Fruit fly (Drosophila melanogaster): Measurements from ENCODE around the gene Tk.

Tk gene

dm6 chr3R:12016828-12017280 lies 11.6 kb upstream of the Tk start, which contains the start of the genes DCAF12 and Spt3 (continued):
- peak; percentile 12 for TF ChIP-seq tin (GFP tag; optimal IDR thresholded peaks at IDR 0.05)
- TF ChIP-seq Stat92E (GFP tag; optimal IDR thresholded peaks at IDR 0.05): peak in 1 of 3 experiments; percentile 3
- peak; percentile 93 for TF ChIP-seq HLH4C (GFP tag; IDR thresholded peaks at IDR 0.05; ENCODE audit: partially characterized antibody)
- TF ChIP-seq slbo (GFP tag; IDR thresholded peaks at IDR 0.05): peak; percentile 77
- no peak for TF ChIP-seq gcm2 (GFP tag; optimal IDR thresholded peaks at IDR 0.05)
- TF ChIP-seq HHEX (GFP tag; optimal IDR thresholded peaks at IDR 0.05): no peak
- TF ChIP-seq CG6765 (GFP tag; optimal IDR thresholded peaks at IDR 0.05): no peak
- TF ChIP-seq Lim3 (GFP tag; IDR thresholded peaks at IDR 0.05): no peak
- peak; percentile 58; the same call in 1 of the 2 replicates for TF ChIP-seq CG4404 (GFP tag; IDR thresholded peaks at IDR 0.05)
- TF ChIP-seq CG17912 (GFP tag; optimal IDR thresholded peaks at IDR 0.05): no peak
- no peak for TF ChIP-seq jigr1 (GFP tag; IDR thresholded peaks at IDR 0.05)
- TF ChIP-seq CG2889 (GFP tag; IDR thresholded peaks at IDR 0.05): no peak
- TF ChIP-seq CG9215 (GFP tag; IDR thresholded peaks at IDR 0.05): peak; percentile 69
- TF ChIP-seq CG18599 (GFP tag; optimal IDR thresholded peaks at IDR 0.05): peak; percentile 62
- TF ChIP-seq stc (GFP tag; IDR thresholded peaks at IDR 0.05): no peak
- TF ChIP-seq CG14710 (tag; optimal IDR thresholded peaks at IDR 0.05): peak; percentile 83
- no peak for TF ChIP-seq CG6683 (GFP tag; optimal IDR thresholded peaks at IDR 0.05)
- no peak for TF ChIP-seq org-1 (GFP tag; optimal IDR thresholded peaks at IDR 0.05)
- TF ChIP-seq sc (optimal IDR thresholded peaks at IDR 0.05): no peak
- peak; percentile 29 for TF ChIP-seq sc (GFP tag; optimal IDR thresholded peaks at IDR 0.05)
- TF ChIP-seq CG7271 (tag; optimal IDR thresholded peaks at IDR 0.05): no peak
- 0 out of 2 replicates have a peak, but pooled peaks have one; percentile 21 for TF ChIP-seq wdn (GFP tag; IDR thresholded peaks at IDR 0.05)
- TF ChIP-seq gt (GFP tag; IDR thresholded peaks at IDR 0.05): no peak
- TF ChIP-seq Doc3 (GFP tag; IDR thresholded peaks at IDR 0.05; ENCODE audit: partially characterized antibody): peak; percentile 97
- peak; percentile 66 for TF ChIP-seq CG13775 (GFP tag; optimal IDR thresholded peaks at IDR 0.05)
- TF ChIP-seq knrl (GFP tag; IDR thresholded peaks at IDR 0.05; ENCODE audit: partially characterized antibody): peak; percentile 99
- peak; percentile 96 for TF ChIP-seq inv (GFP tag; IDR thresholded peaks at IDR 0.05; ENCODE audit: partially characterized antibody)
- TF ChIP-seq en (GFP tag; optimal IDR thresholded peaks at IDR 0.05): no peak
- no peak for TF ChIP-seq pros (GFP tag; optimal IDR thresholded peaks at IDR 0.05)
- no peak for TF ChIP-seq CG15269 (tag; optimal IDR thresholded peaks at IDR 0.05)
- TF ChIP-seq sr (GFP tag; IDR thresholded peaks at IDR 0.05): no peak
- no peak for TF ChIP-seq Awh (GFP tag; IDR thresholded peaks at IDR 0.05)
- TF ChIP-seq CG8944 (GFP tag; optimal IDR thresholded peaks at IDR 0.05): no peak
- no peak for TF ChIP-seq CG7987 (GFP tag; optimal IDR thresholded peaks at IDR 0.05)
- TF ChIP-seq Myb (GFP tag; optimal IDR thresholded peaks at IDR 0.05): no peak
- TF ChIP-seq Nf-YC (tag; optimal IDR thresholded peaks at IDR 0.05): no peak
- TF ChIP-seq ato (GFP tag; IDR thresholded peaks at IDR 0.05; ENCODE audit: partially characterized antibody): peak; percentile 67
- 0 out of 3 replicates have a peak, but pooled peaks have one; percentile 30 for TF ChIP-seq CG11456 (GFP tag; IDR thresholded peaks at IDR 0.05)
- TF ChIP-seq exex (tag; optimal IDR thresholded peaks at IDR 0.05): no peak
- TF ChIP-seq zen (tag; optimal IDR thresholded peaks at IDR 0.05): peak; percentile 63
- TF ChIP-seq Side (GFP tag; optimal IDR thresholded peaks at IDR 0.05): peak; percentile 44
- TF ChIP-seq sna (GFP tag; IDR thresholded peaks at IDR 0.05; ENCODE audit: partially characterized antibody): peak; percentile 94
- TF ChIP-seq CG8359 (GFP tag; optimal IDR thresholded peaks at IDR 0.05; ENCODE audit: borderline replicate concordance): peak; percentile 40
- TF ChIP-seq Hsf (GFP tag; optimal IDR thresholded peaks at IDR 0.05): no peak
- peak; percentile 81 for TF ChIP-seq gem (tag; optimal IDR thresholded peaks at IDR 0.05)
- TF ChIP-seq CG16779 (GFP tag; IDR thresholded peaks at IDR 0.05): no peak
- peak; percentile 22 for TF ChIP-seq fd3F (GFP tag; optimal IDR thresholded peaks at IDR 0.05)
- peak; percentile 12 for TF ChIP-seq lilli (GFP tag; optimal IDR thresholded peaks at IDR 0.05)
- TF ChIP-seq YL-1 (GFP tag; optimal IDR thresholded peaks at IDR 0.05): peak; percentile 5
- peak; percentile 35; the same call in 1 of the 2 replicates for TF ChIP-seq CG10366 (GFP tag; IDR thresholded peaks at IDR 0.05)
